Worm (Caenorhabditis elegans) whole organism, L4 larva: Measurements from ENCODE around the gene K07H8.11.
A peak's percentile ranks its signal among the peaks of the same experiment; 100 is the strongest.

ENCODE experiments used
- F26F4.8 ChIP-seq: fragments of 200-800 bp; sonication (Bioruptor generic); conservative IDR thresholded peaks from 2 replicates; pipeline ENCODE4 v1.3.6; 2022; ENCODE audit warnings: missing genetic modification characterization, missing compliant biosample characterization
- F37D6.2 ChIP-seq: sonication (generic microtip); optimal IDR thresholded peaks from 2 replicates; lab custom pipeline; 2016; ENCODE audit warnings: mild to moderate bottlenecking, missing genetic modification characterization, missing compliant biosample characterization
- Y105C5A.15 ChIP-seq: fragments of 200-800 bp; sonication (Bioruptor generic); IDR thresholded peaks from 2 replicates; pipeline ENCODE4 v1.3.6; 2022; ENCODE audit warnings: missing genetic modification characterization, missing compliant biosample characterization
- Y75B8A.6 ChIP-seq: fragments of 200-800 bp; sonication (Bioruptor generic); IDR thresholded peaks from 2 replicates; pipeline ENCODE4 v1.3.6; 2022; ENCODE audit warnings: missing genetic modification reagents, missing genetic modification characterization, missing compliant biosample characterization
- ZK337.2 ChIP-seq: fragments of 200-800 bp; sonication (Bioruptor generic); IDR thresholded peaks from 2 replicates; pipeline ENCODE4 v1.3.6; 2022; ENCODE audit warnings: missing genetic modification reagents, missing genetic modification characterization, missing compliant biosample characterization
- aha-1 ChIP-seq: fragments of 150-350 bp; peaks from one replicate; lab custom pipeline; 2014; ENCODE audit warnings: missing biosample characterization, missing genetic modification characterization
- ceh-28 ChIP-seq: fragments of 150-350 bp; optimal IDR thresholded peaks from 2 replicates; lab custom pipeline; 2014; ENCODE audit warnings: missing biosample characterization, missing genetic modification reagents, missing genetic modification characterization
- ceh-44 ChIP-seq: fragments of 200-800 bp; sonication (Bioruptor generic); IDR thresholded peaks from 2 replicates; pipeline ENCODE4 v1.3.6; 2022; ENCODE audit warnings: missing genetic modification reagents, missing genetic modification characterization, missing compliant biosample characterization
- ceh-62 ChIP-seq: sonication (generic microtip); optimal IDR thresholded peaks from 2 replicates; lab custom pipeline; 2017; ENCODE audit warnings: missing biosample characterization, missing genetic modification characterization
- daf-16 ChIP-seq, 3 experiments: sonication (generic microtip); optimal IDR thresholded peaks; 2 replicates each; lab custom pipeline; 2016 to 2017; ENCODE audit warnings: missing genetic modification characterization in 3 of 3, missing genetic modification reagents in 3 of 3, mild to moderate bottlenecking in 2 of 3, missing compliant biosample characterization in 2 of 3, missing biosample characterization in 1 of 3, moderate library complexity in 1 of 3
- dmd-6 ChIP-seq: fragments of 200-800 bp; sonication (Bioruptor generic); IDR thresholded peaks from 2 replicates; pipeline ENCODE4 v1.3.6; 2022; ENCODE audit warnings: missing genetic modification reagents, missing genetic modification characterization, missing compliant biosample characterization
- dve-1 ChIP-seq: sonication (generic microtip); optimal IDR thresholded peaks from 2 replicates; lab custom pipeline; 2017; ENCODE audit warnings: antibody characterized with exemption, mild to moderate bottlenecking, missing genetic modification characterization, missing compliant biosample characterization; ENCODE audit not compliant: insufficient read depth
- gei-8 ChIP-seq: fragments of 200-800 bp; sonication (Bioruptor generic); optimal IDR thresholded peaks from 2 replicates; lab custom pipeline; 2018; ENCODE audit warnings: mild to moderate bottlenecking, missing genetic modification characterization, missing compliant biosample characterization
- hif-1 ChIP-seq, 2 experiments: sonication (generic microtip); optimal IDR thresholded peaks; 2 replicates each; lab custom pipeline; 2016 to 2017; ENCODE audit warnings: missing compliant biosample characterization in 2 of 2, missing genetic modification characterization in 2 of 2, missing genetic modification reagents in 2 of 2, missing genotype in 2 of 2, mild to moderate bottlenecking in 1 of 2
- hlh-11 ChIP-seq: fragments of 200-800 bp; sonication (Bioruptor generic); optimal IDR thresholded peaks from 2 replicates; lab custom pipeline; 2018; ENCODE audit warnings: mild to moderate bottlenecking, missing genetic modification characterization, missing compliant biosample characterization
- hlh-30 ChIP-seq: sonication (generic microtip); optimal IDR thresholded peaks from 2 replicates; lab custom pipeline; 2017; ENCODE audit warnings: antibody characterized with exemption, mild to moderate bottlenecking, missing genetic modification characterization, missing compliant biosample characterization; ENCODE audit not compliant: insufficient read depth
- hmg-1.1 ChIP-seq: fragments of 200-800 bp; sonication (Bioruptor generic); IDR thresholded peaks from 2 replicates; pipeline ENCODE4 v1.3.6; 2022; ENCODE audit warnings: missing genetic modification reagents, missing genetic modification characterization, missing compliant biosample characterization
- lsy-2 ChIP-seq, 2 experiments: fragments of 150-350 bp in 1 of 2; sonication (generic microtip) in 1 of 2; optimal IDR thresholded peaks; 2 replicates each; lab custom pipeline; 2014 to 2017; ENCODE audit warnings: missing biosample characterization in 2 of 2, missing genetic modification characterization in 2 of 2
- mdl-1 ChIP-seq, 2 experiments: fragments of 150-350 bp in 1 of 2; sonication (generic microtip) in 1 of 2; optimal IDR thresholded peaks; 2 replicates each; lab custom pipeline; 2014 to 2017; ENCODE audit warnings: missing biosample characterization in 2 of 2, missing genetic modification characterization in 2 of 2
- mdt-29 ChIP-seq: fragments of 200-800 bp; sonication (Bioruptor generic); IDR thresholded peaks from 2 replicates; pipeline ENCODE4 v1.3.6; 2022; ENCODE audit warnings: missing genetic modification reagents, missing genetic modification characterization, missing compliant biosample characterization
- mep-1 ChIP-seq: fragments of 150-350 bp; sonication (generic microtip); optimal IDR thresholded peaks from 3 replicates; lab custom pipeline; 2014; ENCODE audit warnings: missing biosample characterization, missing genetic modification characterization
- mes-2 ChIP-seq: sonication (generic microtip); optimal IDR thresholded peaks from 2 replicates; lab custom pipeline; 2016; ENCODE audit warnings: missing genotype, mild to moderate bottlenecking, missing genetic modification characterization, missing compliant biosample characterization; ENCODE audit not compliant: poor library complexity, severe bottlenecking
- mxl-2 ChIP-seq: fragments of 200-800 bp; sonication (Bioruptor generic); conservative IDR thresholded peaks from 2 replicates; pipeline ENCODE4 v1.3.6; 2022; ENCODE audit warnings: missing genetic modification reagents, missing genetic modification characterization, missing compliant biosample characterization
- mxl-3 ChIP-seq: fragments of 200-800 bp; sonication (Bioruptor generic); optimal IDR thresholded peaks from 2 replicates; lab custom pipeline; 2018; ENCODE audit warnings: mild to moderate bottlenecking, missing genetic modification characterization, missing compliant biosample characterization
- nhr-11 ChIP-seq: fragments of 150-350 bp; optimal IDR thresholded peaks from 2 replicates; lab custom pipeline; 2014; ENCODE audit warnings: missing biosample characterization, missing genetic modification characterization
- nhr-28 ChIP-seq: fragments of 150-350 bp; optimal IDR thresholded peaks from 2 replicates; lab custom pipeline; 2014; ENCODE audit warnings: missing biosample characterization, missing genetic modification characterization
- nhr-48 ChIP-seq: sonication (generic microtip); optimal IDR thresholded peaks from 2 replicates; lab custom pipeline; 2016; ENCODE audit warnings: mild to moderate bottlenecking, missing genetic modification characterization, missing compliant biosample characterization
- nhr-6 ChIP-seq: fragments of 150-350 bp; optimal IDR thresholded peaks from 2 replicates; lab custom pipeline; 2014; ENCODE audit warnings: missing biosample characterization, missing genetic modification characterization
- nhr-77 ChIP-seq: fragments of 150-350 bp; optimal IDR thresholded peaks from 2 replicates; lab custom pipeline; 2014; ENCODE audit warnings: missing biosample characterization, missing genetic modification characterization
- php-3 ChIP-seq: fragments of 200-800 bp; sonication (Bioruptor generic); IDR thresholded peaks from 2 replicates; pipeline ENCODE4 v1.3.6; 2022; ENCODE audit warnings: missing genetic modification reagents, missing genetic modification characterization, missing compliant biosample characterization
- pqm-1 ChIP-seq: sonication (generic microtip); optimal IDR thresholded peaks from 2 replicates; lab custom pipeline; 2017; ENCODE audit warnings: missing biosample characterization, missing genetic modification characterization
- saeg-2 ChIP-seq: fragments of 200-800 bp; sonication (Bioruptor generic); IDR thresholded peaks from 2 replicates; pipeline ENCODE4 v1.3.6; 2022; ENCODE audit warnings: missing genetic modification reagents, missing genetic modification characterization, missing compliant biosample characterization
- sdz-12 ChIP-seq: fragments of 200-800 bp; sonication (Bioruptor generic); optimal IDR thresholded peaks from 2 replicates; lab custom pipeline; 2018; ENCODE audit warnings: mild to moderate bottlenecking, missing genetic modification characterization, missing compliant biosample characterization
- set-16 ChIP-seq: fragments of 200-800 bp; sonication (Bioruptor generic); IDR thresholded peaks from 2 replicates; pipeline ENCODE4 v1.3.6; 2022; ENCODE audit warnings: missing genetic modification reagents, missing genetic modification characterization, missing compliant biosample characterization
- snpc-1.2 ChIP-seq: fragments of 200-800 bp; sonication (Bioruptor generic); IDR thresholded peaks from 2 replicates; pipeline ENCODE4 v1.3.6; 2022; ENCODE audit warnings: missing genetic modification reagents, missing genetic modification characterization, missing compliant biosample characterization
- spr-1 ChIP-seq: sonication (generic microtip); optimal IDR thresholded peaks from 2 replicates; lab custom pipeline; 2016; ENCODE audit warnings: mild to moderate bottlenecking, missing genetic modification characterization, missing compliant biosample characterization
- tra-1 ChIP-seq: fragments of 200-800 bp; sonication (Bioruptor generic); IDR thresholded peaks from 2 replicates; pipeline ENCODE4 v1.3.6; 2022; ENCODE audit warnings: missing genetic modification reagents, missing genetic modification characterization, missing compliant biosample characterization
- unc-62 ChIP-seq, 3 experiments: fragments of 150-350 bp in 1 of 3; sonication (generic microtip); optimal IDR thresholded peaks in 2 of 3; peaks in 1 of 3; 1 replicate in 1 of 3; 2 replicates in 2 of 3; lab custom pipeline; 2014 to 2017; ENCODE audit warnings: missing biosample characterization in 3 of 3, missing genetic modification characterization in 3 of 3, missing genetic modification reagents in 3 of 3, missing genotype in 1 of 3
- vab-7 ChIP-seq: fragments of 200-800 bp; sonication (Bioruptor generic); IDR thresholded peaks from 2 replicates; pipeline ENCODE4 v1.3.6; 2022; ENCODE audit warnings: missing genetic modification reagents, missing genetic modification characterization, missing compliant biosample characterization
- zip-2 ChIP-seq: fragments of 150-350 bp; optimal IDR thresholded peaks from 2 replicates; lab custom pipeline; 2014; ENCODE audit warnings: missing biosample characterization, missing genetic modification characterization
- ztf-7 ChIP-seq: fragments of 150-350 bp; optimal IDR thresholded peaks from 2 replicates; lab custom pipeline; 2014; ENCODE audit warnings: missing biosample characterization, missing genetic modification characterization

The K07H8.11 gene

DNA sequence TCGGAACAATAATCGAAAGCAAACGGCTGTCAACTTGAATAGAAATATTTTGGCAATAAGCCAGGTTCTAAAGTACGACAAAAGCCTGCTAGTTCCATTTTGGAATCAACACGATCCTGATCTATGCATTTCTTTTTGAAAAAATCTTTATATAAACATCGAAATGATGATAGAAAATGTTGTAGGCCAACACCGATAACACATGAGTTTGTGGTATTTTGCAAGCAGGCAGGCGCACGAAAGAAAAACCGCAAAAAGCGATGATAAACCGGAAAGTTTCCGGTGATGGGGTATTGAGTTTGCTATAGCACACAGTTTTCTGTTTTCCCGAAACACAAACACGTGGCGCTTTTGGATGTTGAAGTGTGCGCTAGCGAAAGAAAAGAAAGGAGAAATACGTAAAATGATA is 41.0 kb downstream of the K07H8.11 start (continued):
- no peak for TF ChIP-seq ZK337.2 (GFP tag; lab: Robert Waterston, UW)
- TF ChIP-seq sdz-12 (GFP tag; lab: Kevin White, UChicago), result no peak
- TF ChIP-seq mxl-2 (GFP tag; lab: Robert Waterston, UW), result no peak
- no peak for TF ChIP-seq gei-8 (GFP tag; lab: Kevin White, UChicago)
- TF ChIP-seq zip-2 (tag; lab: Kevin White, UChicago), result no peak
- TF ChIP-seq vab-7 (GFP tag; lab: Robert Waterston, UW), result no peak
- no peak for TF ChIP-seq ceh-28
- peak; percentile 67 for TF ChIP-seq hlh-30 (tag; lab: Kevin White, UChicago)
- TF ChIP-seq php-3, result no peak
- TF ChIP-seq hlh-11, result peak; percentile 43

DNA sequence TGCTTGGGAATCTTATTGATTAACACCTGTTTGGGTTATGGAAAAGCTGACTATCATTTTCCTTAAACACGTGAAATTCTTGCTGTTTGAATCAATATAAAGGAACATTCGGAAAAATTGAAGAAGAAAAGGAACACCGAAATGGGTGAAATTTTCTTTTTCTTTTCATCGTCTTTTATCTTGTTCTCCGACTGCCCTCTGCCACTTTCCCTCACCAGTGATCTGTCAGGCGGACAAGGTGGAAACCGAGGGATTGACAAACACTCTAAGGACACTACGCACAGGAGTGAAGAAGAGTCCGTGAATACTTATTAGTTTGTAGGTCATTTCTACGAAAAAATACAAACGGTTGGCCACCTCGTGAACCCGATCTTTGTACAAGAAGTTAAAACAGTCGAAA is 41.9 kb downstream of the K07H8.11 start:
- TF ChIP-seq sdz-12 (GFP tag; lab: Kevin White, UChicago), result no peak
- peak; percentile 9 for TF ChIP-seq hlh-11
- TF ChIP-seq hlh-30 (tag; lab: Kevin White, UChicago), result peak; percentile 17

DNA sequence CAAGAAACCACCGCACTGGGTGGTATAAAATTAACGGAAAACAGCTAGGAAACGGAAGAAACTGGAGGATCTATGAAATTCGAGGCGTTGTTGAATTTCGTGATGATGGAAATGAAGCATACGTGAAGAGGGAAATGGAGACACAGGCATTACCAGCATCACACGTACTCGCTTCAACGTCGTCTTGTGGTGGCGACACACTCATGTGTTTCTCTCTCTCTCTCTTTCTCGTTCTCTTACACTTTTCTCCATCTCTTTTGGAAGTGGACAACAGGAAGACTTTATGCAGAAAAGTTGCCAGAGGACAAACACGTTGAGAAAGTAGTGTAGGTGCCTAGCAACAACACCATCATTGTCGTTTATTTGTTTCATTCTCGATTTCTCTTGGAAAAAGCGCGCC is 42.7 kb downstream of the K07H8.11 start:
- TF ChIP-seq mdl-1 (tag; optimal IDR thresholded peaks at IDR 0.05; lab: Kevin White, UChicago) (peak in 1 of 2 experiments; percentile 72), hlh-30 (tag; lab: Kevin White, UChicago) (peak; percentile 95), nhr-77 (tag; lab: Kevin White, UChicago) (peak; percentile 19), daf-16 (GFP tag; optimal IDR thresholded peaks at IDR 0.05; lab: Kevin White, UChicago) (no peak), daf-16 (tag; optimal IDR thresholded peaks at IDR 0.05; lab: Kevin White, UChicago) (peak; percentile 13), mdt-29 (GFP tag; lab: Robert Waterston, UW) (no peak), snpc-1.2 (no peak), Y75B8A.6 (GFP tag; lab: Robert Waterston, UW) (no peak), hmg-1.1 (GFP tag; lab: Robert Waterston, UW) (0 out of 2 replicates have a peak, but pooled peaks have one; percentile 15), unc-62 (GFP tag; optimal IDR thresholded peaks at IDR 0.05 in 1 of 2; lab: Kevin White, UChicago) (no peak), unc-62 (tag; optimal IDR thresholded peaks at IDR 0.05; lab: Kevin White, UChicago) (no peak), hlh-11 (peak; percentile 25), mep-1 (tag; lab: Kevin White, UChicago) (peak; percentile 5), dmd-6 (GFP tag; lab: Robert Waterston, UW) (0 out of 2 replicates have a peak, but pooled peaks have one; percentile 10), spr-1 (no peak), lsy-2 (tag; optimal IDR thresholded peaks at IDR 0.05; lab: Kevin White, UChicago) (peak in 1 of 2 experiments; percentile 38), nhr-28 (peak; percentile 41), ztf-7 (no peak), nhr-11 (peak; percentile 22), pqm-1 (tag; lab: Kevin White, UChicago) (no peak), sdz-12 (GFP tag; lab: Kevin White, UChicago) (no peak), mxl-3 (peak; percentile 81)
- TF ChIP-seq, all 104 proteins: peak for 12

DNA sequence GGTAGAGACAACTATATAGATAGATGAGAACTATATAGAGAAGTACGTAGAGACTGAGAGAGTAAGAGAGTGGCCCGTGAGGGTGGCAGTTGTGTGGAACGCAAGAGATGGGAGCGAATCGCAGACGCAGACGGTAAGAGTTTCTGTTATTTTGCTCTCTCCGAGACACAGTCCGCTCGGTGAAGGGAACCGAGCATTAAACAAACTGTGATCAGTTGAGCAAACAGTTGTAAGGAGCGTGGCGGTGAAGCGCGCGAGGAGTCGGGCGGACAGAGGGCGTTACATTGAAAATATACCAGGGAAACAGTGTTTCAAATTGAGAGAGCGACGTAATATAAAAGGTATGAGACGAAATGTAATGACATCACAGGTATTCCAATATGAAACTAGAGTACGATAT is 45.6 kb downstream of the K07H8.11 start:
- TF ChIP-seq spr-1 (peak; percentile 48), vab-7 (GFP tag; lab: Robert Waterston, UW) (no peak), saeg-2 (GFP tag; lab: Robert Waterston, UW) (no peak), dmd-6 (GFP tag; lab: Robert Waterston, UW) (peak; percentile 91), dve-1 (peak; percentile 78), nhr-48 (tag; lab: Kevin White, UChicago) (peak; percentile 82), ceh-44 (GFP tag; lab: Robert Waterston, UW) (no peak), lsy-2 (tag; optimal IDR thresholded peaks at IDR 0.05; lab: Kevin White, UChicago) (peak in 1 of 2 experiments; percentile 34), nhr-6 (tag; lab: Kevin White, UChicago) (peak; percentile 30), tra-1 (peak; percentile 63; the same call in 1 of the 2 replicates), snpc-1.2 (no peak), F26F4.8 (GFP tag; lab: Robert Waterston, UW) (no peak), aha-1 (tag; lab: Kevin White, UChicago) (no peak), F37D6.2 (no peak), hif-1 (tag; optimal IDR thresholded peaks at IDR 0.05; lab: Kevin White, UChicago) (peak in 1 of 2 experiments; percentile 61), set-16 (GFP tag; lab: Robert Waterston, UW) (peak; percentile 55), zip-2 (tag; lab: Kevin White, UChicago) (no peak), mdl-1 (tag; optimal IDR thresholded peaks at IDR 0.05; lab: Kevin White, UChicago) (peak in 1 of 2 experiments; percentile 35), mxl-3 (peak; percentile 80), hlh-30 (tag; lab: Kevin White, UChicago) (peak; percentile 71), mep-1 (tag; lab: Kevin White, UChicago) (peak; percentile 41), unc-62 (GFP tag; optimal IDR thresholded peaks at IDR 0.05 in 1 of 2; lab: Kevin White, UChicago) (peak in 1 of 2 experiments; percentile 99), unc-62 (tag; optimal IDR thresholded peaks at IDR 0.05; lab: Kevin White, UChicago) (no peak), nhr-28 (peak; percentile 72), ceh-62 (tag; lab: Kevin White, UChicago) (no peak), mes-2 (tag; lab: Kevin White, UChicago) (peak; percentile 65), Y105C5A.15 (GFP tag; lab: Robert Waterston, UW) (no peak)
